Fruit fly (Drosophila melanogaster) whole organism, embryonic: ENCODE measurements around the gene Vm34Ca.

Experiments
- Asciz ChIP-seq: fragments of 200-800 bp; sonication (Bioruptor generic); optimal IDR thresholded peaks from 2 replicates; lab custom pipeline; 2017; ENCODE audit warnings: missing biosample characterization, mild to moderate bottlenecking, missing genetic modification characterization, missing genetic modification reagents
- CG11695 ChIP-seq: fragments of 200-800 bp; sonication (Bioruptor generic); IDR thresholded peaks from 3 replicates; pipeline ENCODE4 v1.3.6; 2022; ENCODE audit warnings: missing biosample characterization, missing genetic modification characterization
- CG12071 ChIP-seq: fragments of 200-800 bp; sonication (Bioruptor generic); optimal IDR thresholded peaks from 3 replicates; lab custom pipeline; 2018; ENCODE audit warnings: missing biosample characterization, mild to moderate bottlenecking, missing genetic modification characterization
- CG12155 ChIP-seq: fragments of 200-800 bp; sonication (Bioruptor generic); optimal IDR thresholded peaks from 3 replicates; lab custom pipeline; 2016; ENCODE audit warnings: missing biosample characterization, missing genetic modification characterization
- CG1233 ChIP-seq: fragments of 200-800 bp; sonication (Bioruptor generic); optimal IDR thresholded peaks from 4 replicates; lab custom pipeline; 2018; ENCODE audit warnings: missing biosample characterization, mild to moderate bottlenecking, missing genetic modification characterization
- CG13123 ChIP-seq: fragments of 200-800 bp; sonication (Bioruptor generic); optimal IDR thresholded peaks from 2 replicates; lab custom pipeline; 2016; ENCODE audit warnings: missing biosample characterization, missing genetic modification characterization
- CG14710 ChIP-seq: fragments of 200-800 bp; sonication (Bioruptor generic); optimal IDR thresholded peaks from 3 replicates; lab custom pipeline; 2019; ENCODE audit warnings: missing biosample characterization, mild to moderate bottlenecking, missing genetic modification characterization, moderate library complexity
- CG14965 ChIP-seq: fragments of 200-800 bp; sonication (Bioruptor generic); optimal IDR thresholded peaks from 2 replicates; lab custom pipeline; 2016; ENCODE audit warnings: missing biosample characterization, missing genetic modification characterization, borderline replicate concordance
- CG18011 ChIP-seq: fragments of 200-800 bp; sonication (Bioruptor generic); optimal IDR thresholded peaks from 2 replicates; lab custom pipeline; 2017; ENCODE audit warnings: missing biosample characterization, missing genetic modification characterization, mild to moderate bottlenecking, moderate library complexity, missing genotype
- CG1832 ChIP-seq: fragments of 200-800 bp; sonication (Bioruptor generic); optimal IDR thresholded peaks from 2 replicates; lab custom pipeline; 2017; ENCODE audit warnings: missing biosample characterization, mild to moderate bottlenecking, missing genetic modification characterization, inconsistent platforms
- CG18476 ChIP-seq: fragments of 200-800 bp; sonication (Bioruptor generic); optimal IDR thresholded peaks from 2 replicates; lab custom pipeline; 2016; ENCODE audit warnings: missing biosample characterization, mild to moderate bottlenecking, missing genetic modification characterization
- CG2116 ChIP-seq: fragments of 200-800 bp; sonication (Bioruptor generic); optimal IDR thresholded peaks from 3 replicates; lab custom pipeline; 2018; ENCODE audit warnings: missing biosample characterization, mild to moderate bottlenecking, missing genetic modification characterization
- CG4360 ChIP-seq: fragments of 200-800 bp; sonication (Bioruptor generic); IDR thresholded peaks from 2 replicates; pipeline ENCODE4 v1.3.6; 2022; ENCODE audit warnings: missing biosample characterization, missing genetic modification characterization
- CG5953 ChIP-seq: fragments of 200-800 bp; sonication (Bioruptor generic); IDR thresholded peaks from 2 replicates; pipeline ENCODE4 v1.3.6; 2022; ENCODE audit warnings: missing biosample characterization, missing genetic modification characterization
- CG6654 ChIP-seq: fragments of 200-800 bp; sonication (Bioruptor generic); optimal IDR thresholded peaks from 2 replicates; lab custom pipeline; 2017; ENCODE audit warnings: missing biosample characterization, mild to moderate bottlenecking, missing genetic modification characterization
- CG7556 ChIP-seq: fragments of 200-800 bp; sonication (Bioruptor generic); optimal IDR thresholded peaks from 2 replicates; lab custom pipeline; 2017; ENCODE audit warnings: missing biosample characterization, mild to moderate bottlenecking, missing genetic modification characterization
- CG8089 ChIP-seq: fragments of 200-800 bp; sonication (Bioruptor generic); optimal IDR thresholded peaks from 3 replicates; lab custom pipeline; 2016; ENCODE audit warnings: missing biosample characterization, missing genetic modification characterization
- CG8944 ChIP-seq: fragments of 200-800 bp; sonication (Bioruptor generic); optimal IDR thresholded peaks from 3 replicates; lab custom pipeline; 2016; ENCODE audit warnings: missing biosample characterization, missing genetic modification characterization
- CG9437 ChIP-seq: fragments of 200-800 bp; sonication (Bioruptor generic); optimal IDR thresholded peaks from 2 replicates; lab custom pipeline; 2018; ENCODE audit warnings: missing biosample characterization, mild to moderate bottlenecking, missing genetic modification characterization
- D19A ChIP-seq: fragments of 200-800 bp; optimal IDR thresholded peaks from 3 replicates; lab custom pipeline; 2019; ENCODE audit warnings: missing biosample characterization, mild to moderate bottlenecking, missing genetic modification characterization, moderate library complexity
- Dbx ChIP-seq: fragments of 200-800 bp; sonication (Bioruptor generic); IDR thresholded peaks from 3 replicates; pipeline ENCODE4 v1.3.6; 2022; ENCODE audit warnings: missing biosample characterization, missing genetic modification characterization
- Dfd ChIP-seq, 2 experiments: fragments of >200 bp; optimal IDR thresholded peaks; 2 replicates each; lab custom pipeline; 2017; ENCODE audit warnings: missing biosample characterization in 2 of 2, missing genetic modification characterization in 2 of 2
- Gsc ChIP-seq: fragments of 200-800 bp; sonication (Bioruptor generic); IDR thresholded peaks from 2 replicates; pipeline ENCODE4 v1.3.6; 2022; ENCODE audit warnings: missing biosample characterization, missing genetic modification characterization
- HHEX ChIP-seq: fragments of 200-800 bp; sonication (Bioruptor generic); optimal IDR thresholded peaks from 3 replicates; lab custom pipeline; 2017; ENCODE audit warnings: missing biosample characterization, mild to moderate bottlenecking, missing genetic modification characterization, missing genetic modification reagents
- HLH54F ChIP-seq: fragments of 200-800 bp; sonication (Bioruptor generic); optimal IDR thresholded peaks from 3 replicates; lab custom pipeline; 2016; ENCODE audit warnings: missing biosample characterization, missing genetic modification characterization
- HLHmδ ChIP-seq: fragments of 200-800 bp; sonication (Bioruptor generic); optimal IDR thresholded peaks from 2 replicates; lab custom pipeline; 2018; ENCODE audit warnings: missing biosample characterization, mild to moderate bottlenecking, missing genetic modification characterization, moderate library complexity
- Hr51 ChIP-seq, 2 experiments: fragments of 200-800 bp; sonication (Bioruptor generic); optimal IDR thresholded peaks; 2 replicates in 1 of 2; 3 replicates in 1 of 2; lab custom pipeline; 2016 to 2018; ENCODE audit warnings: missing biosample characterization in 2 of 2, missing genetic modification characterization in 2 of 2, mild to moderate bottlenecking in 1 of 2, moderate library complexity in 1 of 2
- Hr78 ChIP-seq, 2 experiments: fragments of 200-800 bp in 1 of 2; fragments of >200 bp in 1 of 2; sonication (Bioruptor generic) in 1 of 2; optimal IDR thresholded peaks; 2 replicates each; lab custom pipeline; 2017 to 2019; ENCODE audit warnings: missing biosample characterization in 2 of 2, missing genetic modification characterization in 2 of 2, mild to moderate bottlenecking in 1 of 2, moderate library complexity in 1 of 2
- Nf-YA ChIP-seq: fragments of 200-800 bp; sonication (Bioruptor generic); IDR thresholded peaks from 2 replicates; pipeline ENCODE4 v1.3.6; 2022; ENCODE audit warnings: missing biosample characterization, missing genetic modification characterization
- Nf-YB ChIP-seq: fragments of 200-800 bp; sonication (Bioruptor generic); optimal IDR thresholded peaks from 3 replicates; lab custom pipeline; 2019; ENCODE audit warnings: missing biosample characterization, mild to moderate bottlenecking, missing genetic modification characterization, moderate library complexity
- Ravus ChIP-seq: fragments of 200-800 bp; sonication (Bioruptor generic); IDR thresholded peaks from 2 replicates; pipeline ENCODE4 v1.3.6; 2022; ENCODE audit warnings: missing biosample characterization, missing genetic modification characterization
- Rfx ChIP-seq: fragments of 200-800 bp; sonication (Bioruptor generic); IDR thresholded peaks from 2 replicates; pipeline ENCODE4 v1.3.6; 2022; ENCODE audit warnings: missing biosample characterization, missing genetic modification characterization
- Ssrp ChIP-seq: fragments of 200-800 bp; sonication (Bioruptor generic); optimal IDR thresholded peaks from 2 replicates; lab custom pipeline; 2018; ENCODE audit warnings: missing biosample characterization, mild to moderate bottlenecking, missing genetic modification characterization, moderate library complexity
- Stat92E ChIP-seq, 3 experiments: fragments of >200 bp in 2 of 3; fragments of 200-800 bp in 1 of 3; sonication (Bioruptor generic) in 1 of 3; optimal IDR thresholded peaks; 2 replicates each; lab custom pipeline; 2017 to 2019; ENCODE audit warnings: missing biosample characterization in 3 of 3, missing genetic modification characterization in 3 of 3, mild to moderate bottlenecking in 1 of 3, moderate library complexity in 1 of 3
- abd-A ChIP-seq: fragments of 200-800 bp; sonication (Bioruptor generic); optimal IDR thresholded peaks from 3 replicates; lab custom pipeline; 2019; ENCODE audit warnings: missing biosample characterization, mild to moderate bottlenecking, missing genetic modification characterization, moderate library complexity
- al ChIP-seq: fragments of 200-800 bp; sonication (Bioruptor generic); IDR thresholded peaks from 2 replicates; pipeline ENCODE4 v1.3.6; 2022; ENCODE audit warnings: missing biosample characterization, missing genetic modification characterization
- chm ChIP-seq: fragments of 200-800 bp; sonication (Bioruptor generic); IDR thresholded peaks from 2 replicates; pipeline ENCODE4 v1.3.6; 2022; ENCODE audit warnings: missing biosample characterization, missing genetic modification characterization
- esg ChIP-seq: fragments of 200-800 bp; sonication (Bioruptor generic); conservative IDR thresholded peaks from 2 replicates; pipeline ENCODE4 v1.3.6; 2022; ENCODE audit warnings: missing biosample characterization, missing genetic modification characterization
- fd102C ChIP-seq: fragments of 200-800 bp; sonication (Bioruptor generic); optimal IDR thresholded peaks from 2 replicates; lab custom pipeline; 2018; ENCODE audit warnings: missing biosample characterization, mild to moderate bottlenecking, missing genetic modification characterization, moderate library complexity
- gcm2 ChIP-seq: fragments of 200-800 bp; sonication (Bioruptor generic); optimal IDR thresholded peaks from 2 replicates; lab custom pipeline; 2016; ENCODE audit warnings: missing biosample characterization, missing genetic modification characterization
- gfzf ChIP-seq: fragments of 200-800 bp; sonication (Bioruptor generic); optimal IDR thresholded peaks from 2 replicates; lab custom pipeline; 2016; ENCODE audit warnings: missing biosample characterization, mild to moderate bottlenecking, missing genetic modification characterization, moderate library complexity
- gro ChIP-seq: fragments of 200-800 bp; sonication (Bioruptor generic); optimal IDR thresholded peaks from 2 replicates; lab custom pipeline; 2016; ENCODE audit warnings: missing biosample characterization, missing genetic modification characterization
- gt ChIP-seq: fragments of 200-800 bp; sonication (Bioruptor generic); IDR thresholded peaks from 2 replicates; pipeline ENCODE4 v1.3.6; 2022; ENCODE audit warnings: missing biosample characterization, missing genetic modification characterization
- ham ChIP-seq: fragments of 200-800 bp; sonication (Bioruptor generic); IDR thresholded peaks from 2 replicates; pipeline ENCODE4 v1.3.6; 2022; ENCODE audit warnings: missing biosample characterization, missing genetic modification characterization
- klu ChIP-seq: fragments of 200-800 bp; sonication (Bioruptor generic); IDR thresholded peaks from 2 replicates; pipeline ENCODE4 v1.3.6; 2022; ENCODE audit warnings: missing biosample characterization, missing genetic modification characterization
- p53 ChIP-seq: fragments of 200-800 bp; sonication (Bioruptor generic); optimal IDR thresholded peaks from 2 replicates; lab custom pipeline; 2016; ENCODE audit warnings: missing biosample characterization, missing genetic modification characterization
- pho ChIP-seq: fragments of 200-800 bp; sonication (Bioruptor generic); optimal IDR thresholded peaks from 2 replicates; lab custom pipeline; 2016; ENCODE audit warnings: missing biosample characterization, missing genetic modification characterization
- pita ChIP-seq: fragments of 200-800 bp; sonication (Bioruptor generic); optimal IDR thresholded peaks from 2 replicates; lab custom pipeline; 2017; ENCODE audit warnings: missing biosample characterization, mild to moderate bottlenecking, missing genetic modification characterization
- zen ChIP-seq: fragments of 200-800 bp; sonication (Bioruptor generic); optimal IDR thresholded peaks from 3 replicates; lab custom pipeline; 2018; ENCODE audit warnings: missing biosample characterization, mild to moderate bottlenecking, missing genetic modification characterization, moderate library complexity

Vm34Ca gene

dm6 chr2L:13378488-13378964, 32.9 kb downstream of the Vm34Ca start, which contains the start of the genes CG9302 and beta'COP (continued):
- TF ChIP-seq HHEX (peak; percentile 54), pho (GFP tag; lab: Kevin White, UChicago) (peak; percentile 50), CG6654 (GFP tag; lab: Kevin White, UChicago) (peak; percentile 5), gro (GFP tag; lab: Kevin White, UChicago) (peak; percentile 28), CG2116 (GFP tag; lab: Kevin White, UChicago) (peak; percentile 85), ham (0 out of 2 replicates have a peak, but pooled peaks have one; percentile 12), CG18011 (GFP tag; lab: Kevin White, UChicago) (peak; percentile 24), Hr51 (GFP tag; optimal IDR thresholded peaks at IDR 0.05; lab: Kevin White, UChicago) (peak in 1 of 2 experiments; percentile 38), p53 (GFP tag; lab: Kevin White, UChicago) (peak; percentile 1), Dbx (GFP tag; lab: Robert Waterston, UW) (peak; percentile 80), Dfd (GFP tag; optimal IDR thresholded peaks at IDR 0.05; lab: Kevin White, UChicago) (no peak), CG1233 (peak; percentile 36), CG8944 (GFP tag; lab: Kevin White, UChicago) (peak; percentile 43), al (GFP tag; lab: Robert Waterston, UW) (peak; percentile 59; the same call in 1 of the 2 replicates), esg (peak; percentile 40; the same call in 1 of the 2 replicates), Hr78 (GFP tag; optimal IDR thresholded peaks at IDR 0.05; lab: Kevin White, UChicago) (no peak), HLH54F (GFP tag; lab: Kevin White, UChicago) (peak; percentile 51), fd102C (GFP tag; lab: Kevin White, UChicago) (no peak), gt (no peak), CG12155 (GFP tag; lab: Kevin White, UChicago) (peak; percentile 77), klu (peak; percentile 73; the same call in 1 of the 2 replicates), CG13123 (GFP tag; lab: Kevin White, UChicago) (peak; percentile 33), Nf-YB (no peak), Ravus (GFP tag; lab: Robert Waterston, UW) (no peak), chm (GFP tag; lab: Robert Waterston, UW) (no peak), CG14710 (tag; lab: Kevin White, UChicago) (peak; percentile 81), CG1832 (GFP tag; lab: Kevin White, UChicago) (no peak), CG5953 (GFP tag; lab: Robert Waterston, UW) (no peak), Stat92E (GFP tag; optimal IDR thresholded peaks at IDR 0.05; lab: Kevin White, UChicago) (peak in 1 of 3 experiments; percentile 58), CG12071 (GFP tag; lab: Kevin White, UChicago) (no peak), HLHmδ (GFP tag; lab: Kevin White, UChicago) (no peak), CG9437 (GFP tag; lab: Kevin White, UChicago) (peak; percentile 60), Gsc (GFP tag; lab: Robert Waterston, UW) (no peak), gcm2 (GFP tag; lab: Kevin White, UChicago) (no peak), CG18476 (GFP tag; lab: Kevin White, UChicago) (peak; percentile 32), abd-A (tag; lab: Kevin White, UChicago) (no peak), CG14965 (GFP tag; lab: Kevin White, UChicago) (no peak), CG4360 (GFP tag; lab: Robert Waterston, UW) (no peak), Nf-YA (GFP tag; lab: Robert Waterston, UW) (no peak), Ssrp (tag; lab: Kevin White, UChicago) (peak; percentile 58), pita (GFP tag; lab: Kevin White, UChicago) (no peak), CG8089 (no peak), zen (tag; lab: Kevin White, UChicago) (peak; percentile 84), Asciz (GFP tag; lab: Kevin White, UChicago) (no peak), Rfx (GFP tag; lab: Robert Waterston, UW) (peak; percentile 76), gfzf (no peak), CG11695 (GFP tag; lab: Robert Waterston, UW) (no peak), D19A (tag; lab: Kevin White, UChicago) (no peak), CG7556 (peak; percentile 70)
